Fruit fly (Drosophila melanogaster) whole organism, embryonic: ENCODE data around the gene CG13365.

Experiments used
- Ada2b ChIP-seq: fragments of 200-800 bp; sonication (Bioruptor generic); IDR thresholded peaks from 2 replicates; pipeline ENCODE4 v1.3.6; 2022; ENCODE audit warnings: missing biosample characterization, missing genetic modification characterization
- Asciz ChIP-seq: fragments of 200-800 bp; sonication (Bioruptor generic); optimal IDR thresholded peaks from 2 replicates; lab custom pipeline; 2017; ENCODE audit warnings: missing biosample characterization, mild to moderate bottlenecking, missing genetic modification characterization, missing genetic modification reagents
- Atf3 ChIP-seq: fragments of 200-800 bp; sonication (Bioruptor generic); optimal IDR thresholded peaks from 3 replicates; lab custom pipeline; 2016; ENCODE audit warnings: missing biosample characterization, missing genetic modification characterization
- B-H1 ChIP-seq: fragments of 200-800 bp; sonication (Bioruptor generic); IDR thresholded peaks from 3 replicates; pipeline ENCODE4 v1.3.6; 2022; ENCODE audit warnings: missing biosample characterization, missing genetic modification characterization
- Bdp1 ChIP-seq: fragments of 200-800 bp; sonication (Bioruptor generic); optimal IDR thresholded peaks from 3 replicates; lab custom pipeline; 2016; ENCODE audit warnings: missing biosample characterization, missing genetic modification characterization
- CG11247 ChIP-seq: fragments of 200-800 bp; sonication (Bioruptor generic); IDR thresholded peaks from 2 replicates; pipeline ENCODE4 v1.3.6; 2022; ENCODE audit warnings: missing biosample characterization, missing genetic modification characterization
- CG11560 ChIP-seq: fragments of 200-800 bp; sonication (Bioruptor generic); IDR thresholded peaks from 3 replicates; pipeline ENCODE4 v1.3.6; 2022; ENCODE audit warnings: missing biosample characterization, missing genetic modification characterization
- CG13624 ChIP-seq: fragments of 200-800 bp; sonication (Bioruptor generic); optimal IDR thresholded peaks from 2 replicates; lab custom pipeline; 2016; ENCODE audit warnings: missing biosample characterization, missing genetic modification characterization
- CG15514 ChIP-seq: fragments of 200-800 bp; sonication (Bioruptor generic); optimal IDR thresholded peaks from 3 replicates; lab custom pipeline; 2017; ENCODE audit warnings: missing biosample characterization, missing genetic modification characterization, mild to moderate bottlenecking, moderate library complexity, missing genetic modification reagents
- CG16863 ChIP-seq: fragments of 200-800 bp; sonication (Bioruptor generic); optimal IDR thresholded peaks from 3 replicates; lab custom pipeline; 2016; ENCODE audit warnings: missing biosample characterization, missing genetic modification characterization
- CG1792 ChIP-seq: fragments of 200-800 bp; sonication (Bioruptor generic); optimal IDR thresholded peaks from 2 replicates; lab custom pipeline; 2016; ENCODE audit warnings: missing biosample characterization, missing genetic modification characterization
- CG18011 ChIP-seq: fragments of 200-800 bp; sonication (Bioruptor generic); optimal IDR thresholded peaks from 2 replicates; lab custom pipeline; 2017; ENCODE audit warnings: missing biosample characterization, missing genetic modification characterization, mild to moderate bottlenecking, moderate library complexity, missing genotype
- CG2116 ChIP-seq: fragments of 200-800 bp; sonication (Bioruptor generic); optimal IDR thresholded peaks from 3 replicates; lab custom pipeline; 2018; ENCODE audit warnings: missing biosample characterization, mild to moderate bottlenecking, missing genetic modification characterization
- CG2129 ChIP-seq: fragments of 200-800 bp; sonication (Bioruptor generic); IDR thresholded peaks from 2 replicates; pipeline ENCODE4 v1.3.6; 2022; ENCODE audit warnings: missing biosample characterization, missing genetic modification characterization; ENCODE audit not compliant: partially characterized antibody
- CG3065 ChIP-seq: fragments of 200-800 bp; sonication (Bioruptor generic); optimal IDR thresholded peaks from 2 replicates; lab custom pipeline; 2016; ENCODE audit warnings: missing biosample characterization, missing genetic modification characterization
- CG34422 ChIP-seq: fragments of 200-800 bp; sonication (Bioruptor generic); IDR thresholded peaks from 3 replicates; pipeline ENCODE4 v1.3.6; 2022; ENCODE audit warnings: missing biosample characterization, missing genetic modification characterization
- CG4282 ChIP-seq: fragments of 200-800 bp; sonication (Bioruptor generic); optimal IDR thresholded peaks from 2 replicates; lab custom pipeline; 2016; ENCODE audit warnings: missing biosample characterization, missing genetic modification characterization
- CG5953 ChIP-seq: fragments of 200-800 bp; sonication (Bioruptor generic); IDR thresholded peaks from 2 replicates; pipeline ENCODE4 v1.3.6; 2022; ENCODE audit warnings: missing biosample characterization, missing genetic modification characterization
- CG6254 ChIP-seq: fragments of 200-800 bp; sonication (Bioruptor generic); optimal IDR thresholded peaks from 3 replicates; lab custom pipeline; 2017; ENCODE audit warnings: mild to moderate bottlenecking, missing biosample characterization, missing genetic modification reagents, missing genetic modification characterization
- CG6791 ChIP-seq: fragments of 200-800 bp; sonication (Bioruptor generic); IDR thresholded peaks from 3 replicates; pipeline ENCODE4 v1.3.6; 2022; ENCODE audit warnings: missing biosample characterization, missing genetic modification characterization; ENCODE audit not compliant: partially characterized antibody
- CG7786 ChIP-seq: fragments of 200-800 bp; sonication (Bioruptor generic); optimal IDR thresholded peaks from 2 replicates; lab custom pipeline; 2016; ENCODE audit warnings: missing biosample characterization, missing genetic modification characterization
- CG8478 ChIP-seq: fragments of >200 bp; optimal IDR thresholded peaks from 2 replicates; lab custom pipeline; 2018
- CG8944 ChIP-seq: fragments of 200-800 bp; sonication (Bioruptor generic); optimal IDR thresholded peaks from 3 replicates; lab custom pipeline; 2016; ENCODE audit warnings: missing biosample characterization, missing genetic modification characterization
- CG9727 ChIP-seq: fragments of 200-800 bp; sonication (Bioruptor generic); optimal IDR thresholded peaks from 3 replicates; lab custom pipeline; 2017; ENCODE audit warnings: missing biosample characterization, mild to moderate bottlenecking, missing genetic modification characterization
- CoRest ChIP-seq: fragments of 200-800 bp; sonication (Bioruptor generic); optimal IDR thresholded peaks from 3 replicates; lab custom pipeline; 2018; ENCODE audit warnings: missing biosample characterization, mild to moderate bottlenecking, missing genetic modification characterization, moderate library complexity
- Drgx ChIP-seq: fragments of 200-800 bp; sonication (Bioruptor generic); IDR thresholded peaks from 2 replicates; pipeline ENCODE4 v1.3.6; 2022; ENCODE audit warnings: missing biosample characterization, missing genetic modification characterization
- Fer2 ChIP-seq: fragments of 200-800 bp; sonication (Bioruptor generic); optimal IDR thresholded peaks from 2 replicates; lab custom pipeline; 2018; ENCODE audit warnings: missing biosample characterization, mild to moderate bottlenecking, missing genetic modification characterization, moderate library complexity
- Fer3 ChIP-seq: fragments of 200-800 bp; sonication (Bioruptor generic); optimal IDR thresholded peaks from 2 replicates; lab custom pipeline; 2018; ENCODE audit warnings: missing biosample characterization, mild to moderate bottlenecking, missing genetic modification characterization, moderate library complexity
- Gsc ChIP-seq: fragments of 200-800 bp; sonication (Bioruptor generic); IDR thresholded peaks from 2 replicates; pipeline ENCODE4 v1.3.6; 2022; ENCODE audit warnings: missing biosample characterization, missing genetic modification characterization
- H15 ChIP-seq: fragments of 200-800 bp; sonication (Bioruptor generic); IDR thresholded peaks from 3 replicates; pipeline ENCODE4 v1.3.6; 2022; ENCODE audit warnings: missing biosample characterization, missing genetic modification characterization
- HLH54F ChIP-seq: fragments of 200-800 bp; sonication (Bioruptor generic); optimal IDR thresholded peaks from 3 replicates; lab custom pipeline; 2016; ENCODE audit warnings: missing biosample characterization, missing genetic modification characterization
- HmgD ChIP-seq: fragments of 200-800 bp; sonication (Bioruptor generic); optimal IDR thresholded peaks from 3 replicates; lab custom pipeline; 2016; ENCODE audit warnings: missing biosample characterization, missing genetic modification characterization
- Jarid2 ChIP-seq: fragments of 200-800 bp; sonication (Bioruptor generic); optimal IDR thresholded peaks from 3 replicates; lab custom pipeline; 2017; ENCODE audit warnings: mild to moderate bottlenecking, missing biosample characterization, missing genetic modification reagents, missing genetic modification characterization
- Sin3A ChIP-seq: fragments of >200 bp; optimal IDR thresholded peaks from 2 replicates; lab custom pipeline; 2018
- Sry-β ChIP-seq: fragments of 200-800 bp; sonication (Bioruptor generic); optimal IDR thresholded peaks from 2 replicates; lab custom pipeline; 2018; ENCODE audit warnings: missing biosample characterization, mild to moderate bottlenecking, missing genetic modification characterization, moderate library complexity
- YL-1 ChIP-seq: fragments of 200-800 bp; sonication (Bioruptor generic); optimal IDR thresholded peaks from 3 replicates; lab custom pipeline; 2017; ENCODE audit warnings: missing biosample characterization, mild to moderate bottlenecking, missing genetic modification characterization
- aop ChIP-seq: fragments of 200-800 bp; sonication (Bioruptor generic); IDR thresholded peaks from 2 replicates; pipeline ENCODE4 v1.3.6; 2022; ENCODE audit warnings: missing biosample characterization, missing genetic modification characterization
- bowl ChIP-seq: fragments of 200-800 bp; sonication (Bioruptor generic); IDR thresholded peaks from 2 replicates; pipeline ENCODE4 v1.3.6; 2022; ENCODE audit warnings: missing biosample characterization, missing genetic modification characterization
- br ChIP-seq: fragments of >200 bp; optimal IDR thresholded peaks from 2 replicates; lab custom pipeline; 2017
- ewg ChIP-seq: fragments of 200-800 bp; sonication (Bioruptor generic); optimal IDR thresholded peaks from 3 replicates; lab custom pipeline; 2017; ENCODE audit warnings: mild to moderate bottlenecking, missing biosample characterization, missing genetic modification reagents, missing genetic modification characterization
- grau ChIP-seq: fragments of 200-800 bp; optimal IDR thresholded peaks from 3 replicates; lab custom pipeline; 2019; ENCODE audit warnings: missing biosample characterization, mild to moderate bottlenecking, missing genetic modification characterization, moderate library complexity
- lola ChIP-seq, 3 experiments: fragments of >200 bp in 2 of 3; fragments of 200-800 bp in 1 of 3; sonication (Bioruptor generic) in 1 of 3; optimal IDR thresholded peaks; 2 replicates each; lab custom pipeline; 2017 to 2019; ENCODE audit warnings: missing biosample characterization in 3 of 3, missing genetic modification characterization in 3 of 3, mild to moderate bottlenecking in 1 of 3, moderate library complexity in 1 of 3
- lov ChIP-seq, 2 experiments: fragments of 200-800 bp in 1 of 2; fragments of >200 bp in 1 of 2; sonication (Bioruptor generic) in 1 of 2; IDR thresholded peaks in 1 of 2; optimal IDR thresholded peaks in 1 of 2; 2 replicates in 1 of 2; 3 replicates in 1 of 2; pipeline versions ENCODE4 v1.3.6 to Lab custom; 2017 to 2022; ENCODE audit warnings: missing biosample characterization in 1 of 2, missing genetic modification characterization in 1 of 2
- nerfin-1 ChIP-seq: fragments of 200-800 bp; sonication (Bioruptor generic); optimal IDR thresholded peaks from 3 replicates; lab custom pipeline; 2019; ENCODE audit warnings: missing biosample characterization, mild to moderate bottlenecking, missing genetic modification characterization, moderate library complexity
- run ChIP-seq: fragments of 200-800 bp; sonication (Bioruptor generic); optimal IDR thresholded peaks from 3 replicates; lab custom pipeline; 2018; ENCODE audit warnings: missing biosample characterization, mild to moderate bottlenecking, missing genetic modification characterization
- schlank ChIP-seq: fragments of 200-800 bp; sonication (Bioruptor generic); optimal IDR thresholded peaks from 2 replicates; lab custom pipeline; 2018; ENCODE audit warnings: missing biosample characterization, mild to moderate bottlenecking, missing genetic modification characterization
- scrt ChIP-seq: fragments of 200-800 bp; sonication (Bioruptor generic); optimal IDR thresholded peaks from 2 replicates; lab custom pipeline; 2018; ENCODE audit warnings: missing biosample characterization, mild to moderate bottlenecking, missing genetic modification characterization, moderate library complexity
- sim ChIP-seq: fragments of 200-800 bp; sonication (Bioruptor generic); IDR thresholded peaks from 2 replicates; pipeline ENCODE4 v1.3.6; 2022; ENCODE audit warnings: missing biosample characterization, missing genetic modification characterization
- sisA ChIP-seq: fragments of 200-800 bp; sonication (Bioruptor generic); IDR thresholded peaks from 2 replicates; pipeline ENCODE4 v1.3.6; 2022; ENCODE audit warnings: missing biosample characterization, missing genetic modification characterization
- sna ChIP-seq: fragments of 200-800 bp; sonication (Bioruptor generic); IDR thresholded peaks from 2 replicates; pipeline ENCODE4 v1.3.6; 2022; ENCODE audit warnings: missing biosample characterization, missing genetic modification characterization; ENCODE audit not compliant: partially characterized antibody
- sqz ChIP-seq: fragments of 200-800 bp; sonication (Bioruptor generic); optimal IDR thresholded peaks from 3 replicates; lab custom pipeline; 2018; ENCODE audit warnings: missing biosample characterization, mild to moderate bottlenecking, missing genetic modification characterization
- sr ChIP-seq: fragments of 200-800 bp; sonication (Bioruptor generic); IDR thresholded peaks from 3 replicates; pipeline ENCODE4 v1.3.6; 2022; ENCODE audit warnings: missing biosample characterization, missing genetic modification characterization
- vfl ChIP-seq: fragments of 200-800 bp; sonication (Bioruptor generic); optimal IDR thresholded peaks from 2 replicates; lab custom pipeline; 2016; ENCODE audit warnings: missing biosample characterization, missing genetic modification characterization

CG13365 gene

DNA sequence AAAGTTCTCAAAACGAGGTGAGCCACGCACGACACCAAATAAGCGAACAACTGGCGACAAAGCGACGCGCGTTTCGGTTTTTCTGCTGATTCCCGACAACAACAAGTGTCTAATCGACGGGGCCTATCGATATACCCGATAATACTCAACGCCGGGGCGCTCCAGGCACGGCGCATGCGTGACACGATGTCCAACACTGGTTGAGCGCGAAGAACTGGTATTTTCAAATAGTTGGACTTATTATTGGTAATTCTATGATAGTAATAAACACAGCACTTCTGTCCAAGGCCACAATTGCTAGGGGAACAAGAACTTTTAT, 3.6 kb downstream of the CG13365 start (continued):
- TF ChIP-seq vfl (no peak), CG7786 (GFP tag; lab: Kevin White, UChicago) (peak; percentile 28), YL-1 (GFP tag; lab: Kevin White, UChicago) (no peak), CG18011 (GFP tag; lab: Kevin White, UChicago) (no peak), aop (GFP tag; lab: Robert Waterston, UW) (no peak), CoRest (tag; lab: Kevin White, UChicago) (no peak), CG2129 (peak; percentile 33; the same call in 1 of the 2 replicates), sna (GFP tag; lab: Robert Waterston, UW) (peak; percentile 65), Drgx (GFP tag; lab: Robert Waterston, UW) (no peak), sisA (GFP tag; lab: Robert Waterston, UW) (no peak), Atf3 (GFP tag; lab: Kevin White, UChicago) (no peak), nerfin-1 (tag; lab: Kevin White, UChicago) (no peak), br (lab: Kevin White, UChicago) (no peak), CG16863 (no peak), Asciz (GFP tag; lab: Kevin White, UChicago) (no peak), bowl (GFP tag; lab: Robert Waterston, UW) (no peak), CG5953 (GFP tag; lab: Robert Waterston, UW) (no peak), lov (optimal IDR thresholded peaks at IDR 0.05; lab: Kevin White, UChicago) (no peak), lov (GFP tag; IDR thresholded peaks at IDR 0.05; lab: Robert Waterston, UW) (no peak), schlank (tag; lab: Kevin White, UChicago) (no peak), CG4282 (GFP tag; lab: Kevin White, UChicago) (no peak), Gsc (no peak), CG11560 (tag; lab: Robert Waterston, UW) (peak; percentile 41; the same call in 1 of the 3 replicates), CG13624 (peak; percentile 26), sim (GFP tag; lab: Robert Waterston, UW) (no peak), ewg (peak; percentile 57), sr (GFP tag; lab: Robert Waterston, UW) (no peak), H15 (GFP tag; lab: Robert Waterston, UW) (no peak), CG34422 (no peak), CG11247 (no peak), run (tag; lab: Kevin White, UChicago) (no peak), Jarid2 (GFP tag; lab: Kevin White, UChicago) (no peak), scrt (GFP tag; lab: Kevin White, UChicago) (peak; percentile 30), lola (GFP tag; optimal IDR thresholded peaks at IDR 0.05; lab: Kevin White, UChicago) (no peak), Sin3A (lab: Kevin White, UChicago) (peak; percentile 26), Fer3 (no peak), sqz (GFP tag; lab: Kevin White, UChicago) (no peak), HmgD (GFP tag; lab: Kevin White, UChicago) (peak; percentile 19), CG6791 (peak; percentile 83), CG2116 (peak; percentile 78), Sry-β (GFP tag; lab: Kevin White, UChicago) (no peak), CG9727 (GFP tag; lab: Kevin White, UChicago) (no peak), CG8944 (GFP tag; lab: Kevin White, UChicago) (no peak), HLH54F (no peak), CG1792 (GFP tag; lab: Kevin White, UChicago) (no peak), CG15514 (peak; percentile 89), Ada2b (GFP tag; lab: Robert Waterston, UW) (no peak), Fer2 (tag; lab: Kevin White, UChicago) (no peak), CG8478 (lab: Kevin White, UChicago) (no peak), B-H1 (GFP tag; lab: Robert Waterston, UW) (no peak), CG3065 (GFP tag; lab: Kevin White, UChicago) (no peak), Bdp1 (GFP tag; lab: Kevin White, UChicago) (no peak), CG6254 (no peak), grau (tag; lab: Kevin White, UChicago) (no peak)
